Worm (Caenorhabditis elegans): Measurements from ENCODE around the gene srg-45.

The srg-45 gene

ce11 chrV:12343419-12343969, 36.2 kb downstream of the srg-45 start, which contains the start of gene tomm-20 (continued):
- TF ChIP-seq pha-4 (tag; optimal IDR thresholded peaks at IDR 0.05) (peak; percentile 37), B0019.2 (GFP tag; conservative IDR thresholded peaks at IDR 0.05) (0 out of 2 replicates have a peak, but pooled peaks have one; percentile 37), lin-35 (GFP tag; optimal IDR thresholded peaks at IDR 0.05) (peak; percentile 86 to 98 (median 92)), efl-1 (GFP tag; optimal IDR thresholded peaks at IDR 0.05) (peak; percentile 91), madf-3 (GFP tag; IDR thresholded peaks at IDR 0.05) (peak; percentile 87), ztf-26 (tag; optimal IDR thresholded peaks at IDR 0.05) (peak; percentile 79), nfya-1 (tag; optimal IDR thresholded peaks at IDR 0.05; ENCODE audit: borderline replicate concordance, insufficient read depth) (no peak), tbp1 (GFP tag; optimal IDR thresholded peaks at IDR 0.05) (peak; percentile 71), ceh-91 (GFP tag; IDR thresholded peaks at IDR 0.05) (peak; percentile 10; the same call in 1 of the 2 replicates), ceh-40 (GFP tag; IDR thresholded peaks at IDR 0.05) (no peak), F52B5.7 (tag; optimal IDR thresholded peaks at IDR 0.05) (no peak), Y67H2A.10 (GFP tag; conservative IDR thresholded peaks at IDR 0.05) (no peak), ZK185.1 (tag; optimal IDR thresholded peaks at IDR 0.05; ENCODE audit: poor library complexity, severe bottlenecking) (peak; percentile 92), gei-17 (GFP tag; optimal IDR thresholded peaks at IDR 0.05) (peak; percentile 20), lsy-27 (tag; optimal IDR thresholded peaks at IDR 0.05; ENCODE audit: borderline replicate concordance, insufficient read depth) (no peak), F55B11.4 (tag; optimal IDR thresholded peaks at IDR 0.05; ENCODE audit: borderline replicate concordance, insufficient read depth) (no peak), zim-3 (tag; optimal IDR thresholded peaks at IDR 0.05) (no peak), nhr-80 (tag; optimal IDR thresholded peaks at IDR 0.05) (peak; percentile 58), bed-1 (GFP tag; IDR thresholded peaks at IDR 0.05) (no peak), nfyb-1 (GFP tag; IDR thresholded peaks at IDR 0.05) (peak; percentile 94), rcor-1 (GFP tag; IDR thresholded peaks at IDR 0.05) (peak; percentile 90), B0336.3 (GFP tag; IDR thresholded peaks at IDR 0.05) (peak; percentile 78), ztf-22 (GFP tag; optimal IDR thresholded peaks at IDR 0.05) (no peak), dpl-1 (GFP tag; optimal IDR thresholded peaks at IDR 0.05) (peak; percentile 98), atf-7 (tag; optimal IDR thresholded peaks at IDR 0.05) (peak; percentile 18), dpff-1 (tag; optimal IDR thresholded peaks at IDR 0.05) (no peak), ama-1 (optimal IDR thresholded peaks at IDR 0.05) (no peak), ama-1 (GFP tag; optimal IDR thresholded peaks at IDR 0.05) (no peak), C17E4.6 (GFP tag; IDR thresholded peaks at IDR 0.05) (0 out of 2 replicates have a peak, but pooled peaks have one; percentile 43), hlh-12 (tag; optimal IDR thresholded peaks at IDR 0.05) (no peak), lin-54 (GFP tag; optimal IDR thresholded peaks at IDR 0.05) (peak; percentile 98), D2030.7 (GFP tag; IDR thresholded peaks at IDR 0.05) (peak; percentile 62), nfya-2 (GFP tag; IDR thresholded peaks at IDR 0.05) (no peak), sptf-2 (GFP tag; optimal IDR thresholded peaks at IDR 0.05) (no peak), athp-1 (tag; optimal IDR thresholded peaks at IDR 0.05) (peak; percentile 23), mcd-1 (GFP tag; IDR thresholded peaks at IDR 0.05) (peak; percentile 90), madf-10 (tag; optimal IDR thresholded peaks at IDR 0.05) (peak; percentile 58), rpc-1 (optimal IDR thresholded peaks at IDR 0.05) (no peak), rpc-1 (tag; optimal IDR thresholded peaks at IDR 0.05) (no peak), aptf-2 (GFP tag; conservative IDR thresholded peaks at IDR 0.05) (no peak), bed-2 (GFP tag; IDR thresholded peaks at IDR 0.05) (no peak), B0035.1 (tag; optimal IDR thresholded peaks at IDR 0.05) (peak; percentile 39), zfh-2 (GFP tag; conservative IDR thresholded peaks at IDR 0.05) (no peak), egl-44 (GFP tag; IDR thresholded peaks at IDR 0.05) (no peak), Y53G8AR.9 (GFP tag; conservative IDR thresholded peaks at IDR 0.05) (peak; percentile 94), F23B12.7 (tag; optimal IDR thresholded peaks at IDR 0.05; ENCODE audit: insufficient read depth) (peak; percentile 83), F37B4.10 (GFP tag; IDR thresholded peaks at IDR 0.05) (no peak), sea-2 (GFP tag; IDR thresholded peaks at IDR 0.05) (no peak), C06A6.2 (GFP tag; conservative IDR thresholded peaks at IDR 0.05) (peak; percentile 73)

Measured in whole organism, young adult.